Worm (Caenorhabditis elegans): ENCODE data around the gene picd-1.

ce11 chrV:123915-124314 is 19.3 kb downstream of the picd-1 start:
- TF ChIP-seq T22C8.4 (GFP tag; IDR thresholded peaks at IDR 0.05) = no peak
- no peak for TF ChIP-seq ztf-29 (GFP tag; IDR thresholded peaks at IDR 0.05)
